Worm (Caenorhabditis elegans): ENCODE results near the gene dmsr-11.

- TF ChIP-seq mcd-1 (GFP tag; IDR thresholded peaks at IDR 0.05) = no peak
- no peak for TF ChIP-seq ztf-18 (tag; optimal IDR thresholded peaks at IDR 0.05)
Observed at ce11 chrV:6764972-6765371, 38.9 kb downstream of the dmsr-11 start, which contains the start of gene bbs-8.

All from whole organism, young adult.